Worm (Caenorhabditis elegans) whole organism, early embryonic: ENCODE data around the gene tars-1.

Experiments used
- B0310.2 ChIP-seq: sonication (generic microtip); optimal IDR thresholded peaks from 2 replicates; lab custom pipeline; 2016; ENCODE audit warnings: mild to moderate bottlenecking, missing genetic modification characterization, missing compliant biosample characterization
- ama-1 ChIP-seq: fragments of 150-350 bp; optimal IDR thresholded peaks from 2 replicates; lab custom pipeline; 2014
- ets-7 ChIP-seq: sonication (generic microtip); optimal IDR thresholded peaks from 2 replicates; lab custom pipeline; 2016; ENCODE audit warnings: missing genotype, missing genetic modification characterization, missing compliant biosample characterization

- TF ChIP-seq ets-7 (tag; lab: Kevin White, UChicago) = no peak
- TF ChIP-seq B0310.2 = no peak
- no peak for TF ChIP-seq ama-1 (lab: Kevin White, UChicago)
These were observed 18.1 kb upstream of the tars-1 start, which contains the start of gene F13D12.10 for ce11 chrII:11713569-11713968.
